Worm (Caenorhabditis elegans) whole organism, young adult: ENCODE measurements around the gene fbxa-182.

Source experiments
- B0261.1 ChIP-seq: sonication (generic microtip); optimal IDR thresholded peaks from 2 replicates; lab custom pipeline; 2016; ENCODE audit warnings: mild to moderate bottlenecking, missing genetic modification characterization, moderate library complexity, missing compliant biosample characterization
- B0336.3 ChIP-seq: fragments of 200-800 bp; sonication (Bioruptor generic); IDR thresholded peaks from 2 replicates; pipeline ENCODE4 v1.3.6; 2022; ENCODE audit warnings: missing genetic modification characterization, missing compliant biosample characterization
- C06A6.2 ChIP-seq: fragments of 200-800 bp; sonication (Bioruptor generic); conservative IDR thresholded peaks from 2 replicates; pipeline ENCODE4 v1.3.6; 2022; ENCODE audit warnings: missing genetic modification characterization, missing compliant biosample characterization
- C17E4.6 ChIP-seq: fragments of 200-800 bp; sonication (Bioruptor generic); IDR thresholded peaks from 2 replicates; pipeline ENCODE4 v1.3.6; 2022; ENCODE audit warnings: missing genetic modification reagents, missing genetic modification characterization, missing compliant biosample characterization
- F23B12.7 ChIP-seq: sonication (generic microtip); optimal IDR thresholded peaks from 2 replicates; lab custom pipeline; 2017; ENCODE audit warnings: missing genetic modification characterization, mild to moderate bottlenecking, missing compliant biosample characterization, antibody characterized with exemption, moderate library complexity; ENCODE audit not compliant: insufficient read depth
- F39B2.1 ChIP-seq: fragments of 200-800 bp; sonication (Bioruptor generic); IDR thresholded peaks from 2 replicates; pipeline ENCODE4 v1.3.6; 2022; ENCODE audit warnings: missing genetic modification reagents, missing genetic modification characterization, missing compliant biosample characterization
- F57A8.1 ChIP-seq: fragments of 200-800 bp; sonication (Bioruptor generic); optimal IDR thresholded peaks from 2 replicates; lab custom pipeline; 2018; ENCODE audit warnings: mild to moderate bottlenecking, missing genetic modification characterization, moderate library complexity, missing compliant biosample characterization
- K12H6.12 ChIP-seq: fragments of 200-800 bp; sonication (Bioruptor generic); optimal IDR thresholded peaks from 2 replicates; lab custom pipeline; 2018; ENCODE audit warnings: mild to moderate bottlenecking, missing genetic modification characterization, missing compliant biosample characterization
- T07F8.4 ChIP-seq: sonication (generic microtip); optimal IDR thresholded peaks from 2 replicates; lab custom pipeline; 2016; ENCODE audit warnings: mild to moderate bottlenecking, missing genetic modification characterization, moderate library complexity, missing compliant biosample characterization
- Y56A3A.18 ChIP-seq: fragments of 200-800 bp; sonication (Bioruptor generic); IDR thresholded peaks from 2 replicates; pipeline ENCODE4 v1.3.6; 2022; ENCODE audit warnings: missing genetic modification reagents, missing genetic modification characterization, missing compliant biosample characterization
- Y95B8A.8 ChIP-seq: fragments of 200-800 bp; sonication (Bioruptor generic); IDR thresholded peaks from 2 replicates; pipeline ENCODE4 v1.3.6; 2022; ENCODE audit warnings: missing genetic modification reagents, missing genetic modification characterization, missing compliant biosample characterization
- akir-1 ChIP-seq: fragments of 200-800 bp; sonication (Bioruptor generic); optimal IDR thresholded peaks from 2 replicates; lab custom pipeline; 2018; ENCODE audit warnings: mild to moderate bottlenecking, missing genetic modification characterization, moderate library complexity, missing compliant biosample characterization
- ama-1 ChIP-seq, 3 experiments: fragments of 150-350 bp in 1 of 3; sonication (generic microtip) in 2 of 3; optimal IDR thresholded peaks; 2 replicates each; lab custom pipeline; 2014 to 2018; ENCODE audit warnings: missing biosample characterization in 2 of 3, missing genetic modification characterization in 2 of 3, missing genetic modification reagents in 2 of 3
- aptf-2 ChIP-seq: fragments of 200-800 bp; sonication (Bioruptor generic); conservative IDR thresholded peaks from 2 replicates; pipeline ENCODE4 v1.3.6; 2022; ENCODE audit warnings: missing genetic modification reagents, missing genetic modification characterization, missing compliant biosample characterization
- attf-3 ChIP-seq: fragments of 200-800 bp; sonication (Bioruptor generic); conservative IDR thresholded peaks from 2 replicates; pipeline ENCODE4 v1.3.6; 2022; ENCODE audit warnings: missing genetic modification reagents, missing genetic modification characterization, missing compliant biosample characterization
- attf-5 ChIP-seq: fragments of 200-800 bp; sonication (Bioruptor generic); optimal IDR thresholded peaks from 2 replicates; lab custom pipeline; 2018; ENCODE audit warnings: mild to moderate bottlenecking, missing genetic modification characterization, missing compliant biosample characterization
- attf-6 ChIP-seq: fragments of 200-800 bp; sonication (Bioruptor generic); IDR thresholded peaks from 2 replicates; pipeline ENCODE4 v1.3.6; 2022; ENCODE audit warnings: missing genetic modification reagents, missing genetic modification characterization, missing compliant biosample characterization
- cebp-2 ChIP-seq: fragments of 200-800 bp; sonication (Bioruptor generic); IDR thresholded peaks from 2 replicates; pipeline ENCODE4 v1.3.6; 2022; ENCODE audit warnings: missing genetic modification characterization, missing compliant biosample characterization
- ceh-100 ChIP-seq: fragments of 200-800 bp; sonication (Bioruptor generic); IDR thresholded peaks from 2 replicates; pipeline ENCODE4 v1.3.6; 2022; ENCODE audit warnings: missing genetic modification reagents, missing genetic modification characterization, missing compliant biosample characterization
- ceh-40 ChIP-seq: fragments of 200-800 bp; sonication (Bioruptor generic); IDR thresholded peaks from 2 replicates; pipeline ENCODE4 v1.3.6; 2022; ENCODE audit warnings: missing genetic modification characterization, missing compliant biosample characterization
- ceh-91 ChIP-seq: fragments of 200-800 bp; sonication (Bioruptor generic); IDR thresholded peaks from 2 replicates; pipeline ENCODE4 v1.3.6; 2022; ENCODE audit warnings: missing genetic modification reagents, missing genetic modification characterization, missing compliant biosample characterization
- dox-1 ChIP-seq: fragments of 200-800 bp; sonication (Bioruptor generic); IDR thresholded peaks from 2 replicates; pipeline ENCODE4 v1.3.6; 2022; ENCODE audit warnings: missing genetic modification reagents, missing genetic modification characterization, missing compliant biosample characterization
- dpff-1 ChIP-seq: sonication (generic microtip); optimal IDR thresholded peaks from 2 replicates; lab custom pipeline; 2017; ENCODE audit warnings: mild to moderate bottlenecking, missing genetic modification characterization, missing compliant biosample characterization
- dpl-1 ChIP-seq: fragments of 150-350 bp; optimal IDR thresholded peaks from 2 replicates; lab custom pipeline; 2014; ENCODE audit warnings: missing biosample characterization, missing genetic modification reagents, missing genetic modification characterization
- efl-1 ChIP-seq: fragments of 150-350 bp; optimal IDR thresholded peaks from 2 replicates; lab custom pipeline; 2014; ENCODE audit warnings: missing biosample characterization, missing genetic modification reagents, missing genetic modification characterization
- egl-44 ChIP-seq: fragments of 200-800 bp; sonication (Bioruptor generic); IDR thresholded peaks from 2 replicates; pipeline ENCODE4 v1.3.6; 2022; ENCODE audit warnings: missing genetic modification reagents, missing genetic modification characterization, missing compliant biosample characterization
- ekl-4 ChIP-seq: fragments of 200-800 bp; sonication (Bioruptor generic); IDR thresholded peaks from 2 replicates; pipeline ENCODE4 v1.3.6; 2022; ENCODE audit warnings: missing genetic modification reagents, missing genetic modification characterization, missing compliant biosample characterization
- ets-4 ChIP-seq: fragments of 200-800 bp; sonication (Bioruptor generic); optimal IDR thresholded peaks from 2 replicates; lab custom pipeline; 2018; ENCODE audit warnings: mild to moderate bottlenecking, missing genetic modification characterization, missing compliant biosample characterization
- gei-17 ChIP-seq: fragments of 200-800 bp; sonication (Bioruptor generic); optimal IDR thresholded peaks from 2 replicates; lab custom pipeline; 2018; ENCODE audit warnings: mild to moderate bottlenecking, missing genetic modification characterization, missing compliant biosample characterization
- him-1 ChIP-seq: sonication (generic microtip); optimal IDR thresholded peaks from 2 replicates; lab custom pipeline; 2016; ENCODE audit warnings: missing genotype, missing genetic modification reagents, missing genetic modification characterization, missing compliant biosample characterization
- hlh-12 ChIP-seq: sonication (generic microtip); optimal IDR thresholded peaks from 2 replicates; lab custom pipeline; 2016; ENCODE audit warnings: missing genetic modification characterization, missing compliant biosample characterization
- hsf-1 ChIP-seq: fragments of 200-800 bp; sonication (Bioruptor generic); IDR thresholded peaks from 2 replicates; pipeline ENCODE4 v1.3.6; 2022; ENCODE audit warnings: missing genetic modification reagents, missing genetic modification characterization, missing compliant biosample characterization
- let-526 ChIP-seq: fragments of 200-800 bp; sonication (Bioruptor generic); IDR thresholded peaks from 2 replicates; pipeline ENCODE4 v1.3.6; 2022; ENCODE audit warnings: missing genetic modification reagents, missing genetic modification characterization, missing compliant biosample characterization
- let-607 ChIP-seq, 2 experiments: fragments of 200-800 bp in 1 of 2; sonication (Bioruptor generic) in 1 of 2; sonication (generic microtip) in 1 of 2; optimal IDR thresholded peaks; 2 replicates each; lab custom pipeline; 2016 to 2018; ENCODE audit warnings: mild to moderate bottlenecking in 2 of 2, missing compliant biosample characterization in 2 of 2, missing genetic modification characterization in 2 of 2, moderate library complexity in 2 of 2, missing genotype in 1 of 2
- lin-54 ChIP-seq: fragments of 200-800 bp; sonication (Bioruptor generic); optimal IDR thresholded peaks from 2 replicates; lab custom pipeline; 2018; ENCODE audit warnings: mild to moderate bottlenecking, missing genetic modification characterization, missing compliant biosample characterization
- madf-10 ChIP-seq: sonication (generic microtip); optimal IDR thresholded peaks from 2 replicates; lab custom pipeline; 2016; ENCODE audit warnings: mild to moderate bottlenecking, missing genetic modification characterization, missing compliant biosample characterization
- madf-3 ChIP-seq: fragments of 200-800 bp; sonication (Bioruptor generic); IDR thresholded peaks from 2 replicates; pipeline ENCODE4 v1.3.6; 2022; ENCODE audit warnings: missing genetic modification reagents, missing genetic modification characterization, missing compliant biosample characterization
- mcd-1 ChIP-seq: fragments of 200-800 bp; sonication (Bioruptor generic); IDR thresholded peaks from 2 replicates; pipeline ENCODE4 v1.3.6; 2022; ENCODE audit warnings: missing genetic modification reagents, missing genetic modification characterization, missing compliant biosample characterization
- nhr-120 ChIP-seq: fragments of 200-800 bp; sonication (Bioruptor generic); IDR thresholded peaks from 2 replicates; pipeline ENCODE4 v1.3.6; 2022; ENCODE audit warnings: missing genetic modification characterization, missing compliant biosample characterization
- nhr-179 ChIP-seq: sonication (generic microtip); optimal IDR thresholded peaks from 2 replicates; lab custom pipeline; 2016; ENCODE audit warnings: mild to moderate bottlenecking, missing genetic modification characterization, missing compliant biosample characterization
- nhr-27 ChIP-seq: fragments of 200-800 bp; sonication (Bioruptor generic); optimal IDR thresholded peaks from 2 replicates; lab custom pipeline; 2018; ENCODE audit warnings: mild to moderate bottlenecking, missing genetic modification characterization, moderate library complexity, missing compliant biosample characterization
- nhr-80 ChIP-seq: sonication (generic microtip); optimal IDR thresholded peaks from 2 replicates; lab custom pipeline; 2016; ENCODE audit warnings: missing genetic modification characterization, missing compliant biosample characterization
- nhr-90 ChIP-seq: sonication (generic microtip); optimal IDR thresholded peaks from 2 replicates; lab custom pipeline; 2016; ENCODE audit warnings: missing genotype, mild to moderate bottlenecking, missing genetic modification characterization, missing compliant biosample characterization
- rcor-1 ChIP-seq: fragments of 200-800 bp; sonication (Bioruptor generic); IDR thresholded peaks from 2 replicates; pipeline ENCODE4 v1.3.6; 2022; ENCODE audit warnings: missing genetic modification reagents, missing genetic modification characterization, missing compliant biosample characterization
- snpc-3.4 ChIP-seq: sonication (generic microtip); optimal IDR thresholded peaks from 2 replicates; lab custom pipeline; 2017; ENCODE audit warnings: missing genetic modification characterization, mild to moderate bottlenecking, missing compliant biosample characterization, antibody characterized with exemption, moderate library complexity, missing genotype, missing genetic modification reagents
- tbp1 ChIP-seq: fragments of 200-800 bp; sonication (Bioruptor generic); optimal IDR thresholded peaks from 2 replicates; lab custom pipeline; 2018; ENCODE audit warnings: mild to moderate bottlenecking, missing genetic modification characterization, missing compliant biosample characterization
- tbx-9 ChIP-seq: sonication (generic microtip); optimal IDR thresholded peaks from 2 replicates; lab custom pipeline; 2016; ENCODE audit warnings: borderline replicate concordance, missing genetic modification characterization, inconsistent platforms, missing compliant biosample characterization
- zim-3 ChIP-seq: sonication (generic microtip); optimal IDR thresholded peaks from 2 replicates; lab custom pipeline; 2017; ENCODE audit warnings: mild to moderate bottlenecking, missing genetic modification characterization, moderate library complexity, missing compliant biosample characterization

The fbxa-182 gene

ce11 chrII:2450990-2451389 lies 38.4 kb upstream of the fbxa-182 start (continued):
- TF ChIP-seq dpl-1 (GFP tag; lab: Kevin White, UChicago): peak; percentile 91
- peak; percentile 26 for TF ChIP-seq K12H6.12 (tag; lab: Kevin White, UChicago)
- no peak for TF ChIP-seq egl-44 (GFP tag; lab: Robert Waterston, UW)
- TF ChIP-seq gei-17 (GFP tag; lab: Kevin White, UChicago): no peak
- TF ChIP-seq ceh-100 (GFP tag; lab: Robert Waterston, UW): peak; percentile 70
- no peak for TF ChIP-seq Y56A3A.18
- no peak for TF ChIP-seq zim-3 (tag; lab: Kevin White, UChicago)
- no peak for TF ChIP-seq F23B12.7 (tag; lab: Kevin White, UChicago)
- peak; percentile 51 for TF ChIP-seq attf-5
- TF ChIP-seq let-607 (tag; optimal IDR thresholded peaks at IDR 0.05; lab: Kevin White, UChicago): no peak
- peak; percentile 91 for TF ChIP-seq B0336.3 (GFP tag; lab: Robert Waterston, UW)
- TF ChIP-seq snpc-3.4 (tag; lab: Kevin White, UChicago): peak; percentile 82
- peak; percentile 63 for TF ChIP-seq tbp1 (GFP tag; lab: Kevin White, UChicago)
- no peak for TF ChIP-seq nhr-80
- peak; percentile 80 for TF ChIP-seq rcor-1 (GFP tag; lab: Robert Waterston, UW)
- no peak for TF ChIP-seq nhr-27 (tag; lab: Kevin White, UChicago)
- TF ChIP-seq Y95B8A.8 (GFP tag; lab: Robert Waterston, UW): peak; percentile 93
- peak; percentile 95 for TF ChIP-seq dox-1 (GFP tag; lab: Robert Waterston, UW)
- TF ChIP-seq attf-3 (GFP tag; lab: Robert Waterston, UW): peak; percentile 61; the same call in 1 of the 2 replicates
- no peak for TF ChIP-seq C06A6.2 (GFP tag; lab: Robert Waterston, UW)
- TF ChIP-seq madf-3 (GFP tag; lab: Robert Waterston, UW): peak; percentile 87
- peak; percentile 84 for TF ChIP-seq ekl-4 (GFP tag; lab: Robert Waterston, UW)
- TF ChIP-seq T07F8.4: no peak
- TF ChIP-seq nhr-179: no peak
- TF ChIP-seq him-1 (tag; lab: Kevin White, UChicago): peak; percentile 47
- TF ChIP-seq akir-1: no peak
- no peak for TF ChIP-seq dpff-1 (tag; lab: Kevin White, UChicago)
- TF ChIP-seq B0261.1: peak; percentile 20
- no peak for TF ChIP-seq tbx-9 (tag; lab: Kevin White, UChicago)
- 0 out of 2 replicates have a peak, but pooled peaks have one; percentile 39 for TF ChIP-seq ceh-40 (GFP tag; lab: Robert Waterston, UW)
- TF ChIP-seq mcd-1 (GFP tag; lab: Robert Waterston, UW): peak; percentile 88
- peak; percentile 84 for TF ChIP-seq aptf-2 (GFP tag; lab: Robert Waterston, UW)
- no peak for TF ChIP-seq cebp-2
- no peak for TF ChIP-seq nhr-120
- TF ChIP-seq hsf-1 (GFP tag; lab: Robert Waterston, UW): peak; percentile 86
- TF ChIP-seq F39B2.1 (GFP tag; lab: Robert Waterston, UW): 0 out of 2 replicates have a peak, but pooled peaks have one; percentile 27
- TF ChIP-seq nhr-90 (tag; lab: Kevin White, UChicago): no peak
- TF ChIP-seq lin-54 (GFP tag; lab: Kevin White, UChicago): peak; percentile 95
- no peak for TF ChIP-seq ets-4 (GFP tag; lab: Kevin White, UChicago)
- peak; percentile 24 for TF ChIP-seq madf-10 (tag; lab: Kevin White, UChicago)
- TF ChIP-seq efl-1: peak; percentile 97
- TF ChIP-seq ama-1 (optimal IDR thresholded peaks at IDR 0.05; lab: Kevin White, UChicago): no peak
- TF ChIP-seq ama-1 (GFP tag; optimal IDR thresholded peaks at IDR 0.05; lab: Kevin White, UChicago): no peak
- TF ChIP-seq let-526 (GFP tag; lab: Robert Waterston, UW): 0 out of 2 replicates have a peak, but pooled peaks have one; percentile 24
- peak; percentile 95 for TF ChIP-seq ceh-91 (GFP tag; lab: Robert Waterston, UW)
- TF ChIP-seq F57A8.1 (GFP tag; lab: Kevin White, UChicago): no peak
- TF ChIP-seq attf-6 (GFP tag; lab: Robert Waterston, UW): peak; percentile 82
- peak; percentile 87 for TF ChIP-seq C17E4.6 (GFP tag; lab: Robert Waterston, UW)
- TF ChIP-seq hlh-12 (tag; lab: Kevin White, UChicago): no peak
